Worm (Caenorhabditis elegans) whole organism, late embryonic: ENCODE results near the gene tomm-70.

Experiments
- C08G9.2 ChIP-seq: sonication (generic microtip); optimal IDR thresholded peaks from 2 replicates; lab custom pipeline; 2016; ENCODE audit warnings: mild to moderate bottlenecking, missing genetic modification characterization, moderate library complexity, missing compliant biosample characterization
- C38D4.7 ChIP-seq: fragments of 200-800 bp; sonication (Bioruptor generic); optimal IDR thresholded peaks from 2 replicates; lab custom pipeline; 2018; ENCODE audit warnings: mild to moderate bottlenecking, missing genetic modification characterization, moderate library complexity, missing compliant biosample characterization
- F13H6.1 ChIP-seq: sonication (generic microtip); optimal IDR thresholded peaks from 2 replicates; lab custom pipeline; 2016; ENCODE audit warnings: missing genetic modification characterization, missing compliant biosample characterization
- K09A11.1 ChIP-seq: sonication (generic microtip); optimal IDR thresholded peaks from 2 replicates; lab custom pipeline; 2017; ENCODE audit warnings: antibody characterized with exemption, mild to moderate bottlenecking, missing genetic modification characterization, missing compliant biosample characterization; ENCODE audit not compliant: insufficient read depth
- T23F11.4 ChIP-seq: fragments of 200-800 bp; sonication (Bioruptor generic); optimal IDR thresholded peaks from 2 replicates; lab custom pipeline; 2018; ENCODE audit warnings: mild to moderate bottlenecking, missing genetic modification characterization, missing compliant biosample characterization
- Y22D7AL.16 ChIP-seq: sonication (generic microtip); optimal IDR thresholded peaks from 2 replicates; lab custom pipeline; 2016; ENCODE audit warnings: missing genetic modification characterization, missing compliant biosample characterization
- ahr-1 ChIP-seq: sonication (generic microtip); optimal IDR thresholded peaks from 2 replicates; lab custom pipeline; 2016; ENCODE audit warnings: missing genetic modification characterization, missing compliant biosample characterization
- ama-1 ChIP-seq: fragments of 150-350 bp; optimal IDR thresholded peaks from 2 replicates; lab custom pipeline; 2014
- ceh-14 ChIP-seq: sonication (generic microtip); optimal IDR thresholded peaks from 2 replicates; lab custom pipeline; 2016; ENCODE audit warnings: missing genotype, missing genetic modification characterization, missing compliant biosample characterization
- ceh-18 ChIP-seq: sonication (generic microtip); optimal IDR thresholded peaks from 2 replicates; lab custom pipeline; 2016; ENCODE audit warnings: missing genetic modification characterization, missing compliant biosample characterization
- ceh-19 ChIP-seq: fragments of 200-800 bp; sonication (Bioruptor generic); optimal IDR thresholded peaks from 2 replicates; lab custom pipeline; 2018; ENCODE audit warnings: mild to moderate bottlenecking, missing genetic modification characterization, missing compliant biosample characterization
- ceh-22 ChIP-seq: sonication (generic microtip); optimal IDR thresholded peaks from 2 replicates; lab custom pipeline; 2017; ENCODE audit warnings: missing biosample characterization, missing genetic modification characterization
- ceh-24 ChIP-seq: sonication (generic microtip); optimal IDR thresholded peaks from 2 replicates; lab custom pipeline; 2016; ENCODE audit warnings: mild to moderate bottlenecking, missing genetic modification characterization, missing compliant biosample characterization
- ceh-30 ChIP-seq: fragments of 150-350 bp; optimal IDR thresholded peaks from 2 replicates; lab custom pipeline; 2014; ENCODE audit warnings: missing biosample characterization, missing genetic modification characterization
- ceh-31 ChIP-seq: sonication (generic microtip); optimal IDR thresholded peaks from 2 replicates; lab custom pipeline; 2016; ENCODE audit warnings: missing genetic modification characterization, missing compliant biosample characterization
- ceh-34 ChIP-seq: sonication (generic microtip); optimal IDR thresholded peaks from 2 replicates; lab custom pipeline; 2016; ENCODE audit warnings: mild to moderate bottlenecking, missing genetic modification characterization, missing compliant biosample characterization
- ceh-48 ChIP-seq: sonication (generic microtip); optimal IDR thresholded peaks from 2 replicates; lab custom pipeline; 2016; ENCODE audit warnings: missing genetic modification characterization, inconsistent platforms, missing compliant biosample characterization
- ceh-6 ChIP-seq: fragments of 200-800 bp; sonication (Bioruptor generic); optimal IDR thresholded peaks from 2 replicates; lab custom pipeline; 2018; ENCODE audit warnings: mild to moderate bottlenecking, missing genetic modification characterization, missing compliant biosample characterization
- ceh-9 ChIP-seq: sonication (generic microtip); optimal IDR thresholded peaks from 2 replicates; lab custom pipeline; 2016; ENCODE audit warnings: mild to moderate bottlenecking, missing genetic modification characterization, inconsistent platforms, missing compliant biosample characterization
- che-1 ChIP-seq: sonication (generic microtip); optimal IDR thresholded peaks from 2 replicates; lab custom pipeline; 2016; ENCODE audit warnings: mild to moderate bottlenecking, missing genetic modification characterization, missing compliant biosample characterization
- elt-4 ChIP-seq: sonication (generic microtip); optimal IDR thresholded peaks from 2 replicates; lab custom pipeline; 2016; ENCODE audit warnings: missing genetic modification characterization, missing compliant biosample characterization
- ets-4 ChIP-seq: sonication (generic microtip); optimal IDR thresholded peaks from 2 replicates; lab custom pipeline; 2016; ENCODE audit warnings: missing genetic modification characterization, missing compliant biosample characterization
- eyg-1 ChIP-seq: sonication (generic microtip); optimal IDR thresholded peaks from 2 replicates; lab custom pipeline; 2016; ENCODE audit warnings: missing genotype, missing genetic modification characterization, missing compliant biosample characterization
- fax-1 ChIP-seq: sonication (generic microtip); optimal IDR thresholded peaks from 2 replicates; lab custom pipeline; 2016; ENCODE audit warnings: missing genotype, missing genetic modification characterization, missing compliant biosample characterization
- fkh-10 ChIP-seq: fragments of 150-350 bp; optimal IDR thresholded peaks from 2 replicates; lab custom pipeline; 2014; ENCODE audit warnings: missing biosample characterization, missing genetic modification reagents, missing genetic modification characterization
- fkh-6 ChIP-seq: sonication (generic microtip); optimal IDR thresholded peaks from 2 replicates; lab custom pipeline; 2016; ENCODE audit warnings: missing genetic modification characterization, missing compliant biosample characterization
- gmeb-2 ChIP-seq: sonication (generic microtip); optimal IDR thresholded peaks from 2 replicates; lab custom pipeline; 2016; ENCODE audit warnings: missing genetic modification characterization, inconsistent platforms, missing compliant biosample characterization
- hlh-13 ChIP-seq: fragments of 200-800 bp; sonication (Bioruptor generic); optimal IDR thresholded peaks from 2 replicates; lab custom pipeline; 2018; ENCODE audit warnings: mild to moderate bottlenecking, missing genetic modification characterization, missing compliant biosample characterization
- hlh-15 ChIP-seq: sonication (generic microtip); optimal IDR thresholded peaks from 2 replicates; lab custom pipeline; 2016; ENCODE audit warnings: missing genetic modification characterization, missing compliant biosample characterization
- hlh-30 ChIP-seq: sonication (generic microtip); optimal IDR thresholded peaks from 2 replicates; lab custom pipeline; 2017; ENCODE audit warnings: antibody characterized with exemption, missing genetic modification characterization, missing compliant biosample characterization; ENCODE audit not compliant: insufficient read depth
- hlh-6 ChIP-seq: sonication (generic microtip); optimal IDR thresholded peaks from 2 replicates; lab custom pipeline; 2016; ENCODE audit warnings: missing genotype, missing genetic modification characterization, missing compliant biosample characterization
- hlh-8 ChIP-seq: sonication (generic microtip); optimal IDR thresholded peaks from 2 replicates; lab custom pipeline; 2016; ENCODE audit warnings: missing genotype, missing genetic modification characterization, missing compliant biosample characterization
- lim-6 ChIP-seq: sonication (generic microtip); optimal IDR thresholded peaks from 2 replicates; lab custom pipeline; 2016; ENCODE audit warnings: missing genetic modification characterization, missing compliant biosample characterization
- lin-11 ChIP-seq: fragments of 200-800 bp; sonication (Bioruptor generic); optimal IDR thresholded peaks from 2 replicates; lab custom pipeline; 2018; ENCODE audit warnings: mild to moderate bottlenecking, missing genetic modification characterization, missing compliant biosample characterization
- madf-2 ChIP-seq: sonication (generic microtip); optimal IDR thresholded peaks from 2 replicates; lab custom pipeline; 2017; ENCODE audit warnings: missing genetic modification characterization, missing compliant biosample characterization
- nfya-1 ChIP-seq: sonication (generic microtip); optimal IDR thresholded peaks from 2 replicates; lab custom pipeline; 2017; ENCODE audit warnings: missing genetic modification characterization, mild to moderate bottlenecking, missing compliant biosample characterization, antibody characterized with exemption, moderate library complexity
- odd-2 ChIP-seq: sonication (generic microtip); optimal IDR thresholded peaks from 2 replicates; lab custom pipeline; 2017; ENCODE audit warnings: antibody characterized with exemption, mild to moderate bottlenecking, missing genetic modification characterization, missing compliant biosample characterization
- pax-1 ChIP-seq: fragments of 150-350 bp; optimal IDR thresholded peaks from 2 replicates; lab custom pipeline; 2014; ENCODE audit warnings: missing biosample characterization, missing genetic modification characterization
- pha-2 ChIP-seq: sonication (generic microtip); optimal IDR thresholded peaks from 2 replicates; lab custom pipeline; 2017; ENCODE audit warnings: mild to moderate bottlenecking, missing genetic modification characterization, missing compliant biosample characterization
- pha-4 ChIP-seq: fragments of 150-350 bp; optimal IDR thresholded peaks from 2 replicates; lab custom pipeline; 2018; ENCODE audit warnings: missing biosample characterization, missing genetic modification reagents, missing genetic modification characterization
- pqm-1 ChIP-seq: sonication (generic microtip); optimal IDR thresholded peaks from 2 replicates; lab custom pipeline; 2016; ENCODE audit warnings: missing genetic modification characterization, missing compliant biosample characterization
- pros-1 ChIP-seq: fragments of 150-350 bp; optimal IDR thresholded peaks from 2 replicates; lab custom pipeline; 2014; ENCODE audit warnings: missing biosample characterization, missing genetic modification reagents, missing genetic modification characterization
- ref-2 ChIP-seq: sonication (generic microtip); optimal IDR thresholded peaks from 2 replicates; lab custom pipeline; 2016; ENCODE audit warnings: missing genetic modification characterization, missing compliant biosample characterization
- rnt-1 ChIP-seq: sonication (generic microtip); optimal IDR thresholded peaks from 2 replicates; lab custom pipeline; 2016; ENCODE audit warnings: missing genetic modification characterization, missing compliant biosample characterization
- sdc-2 ChIP-seq: sonication (generic microtip); optimal IDR thresholded peaks from 2 replicates; lab custom pipeline; 2016; ENCODE audit warnings: missing genotype, missing genetic modification characterization, missing compliant biosample characterization
- sox-2 ChIP-seq: fragments of 200-800 bp; sonication (Bioruptor generic); IDR thresholded peaks from 2 replicates; pipeline ENCODE4 v1.3.6; 2022; ENCODE audit warnings: missing genetic modification reagents, missing genetic modification characterization, missing compliant biosample characterization
- tbx-2 ChIP-seq: sonication (generic microtip); optimal IDR thresholded peaks from 2 replicates; lab custom pipeline; 2016; ENCODE audit warnings: missing genetic modification characterization, missing compliant biosample characterization
- tbx-7 ChIP-seq: sonication (generic microtip); optimal IDR thresholded peaks from 2 replicates; lab custom pipeline; 2016; ENCODE audit warnings: missing genotype, missing genetic modification characterization, missing compliant biosample characterization
- unc-55 ChIP-seq: sonication (generic microtip); optimal IDR thresholded peaks from 2 replicates; lab custom pipeline; 2017; ENCODE audit warnings: missing biosample characterization, missing genetic modification reagents, missing genetic modification characterization
- ztf-16 ChIP-seq: sonication (generic microtip); optimal IDR thresholded peaks from 2 replicates; lab custom pipeline; 2017; ENCODE audit warnings: missing genetic modification characterization, missing compliant biosample characterization

tomm-70 gene

ce11 chrIII:8795595-8796141 is 41.1 kb upstream of the tomm-70 start (continued):
- TF ChIP-seq C08G9.2 (tag; lab: Kevin White, UChicago): peak; percentile 60
- no peak for TF ChIP-seq fkh-10 (GFP tag; lab: Kevin White, UChicago)
- TF ChIP-seq hlh-6 (tag; lab: Kevin White, UChicago): peak; percentile 28
- peak; percentile 75 for TF ChIP-seq sox-2 (GFP tag; lab: Robert Waterston, UW)
- peak; percentile 75 for TF ChIP-seq ceh-14 (tag; lab: Kevin White, UChicago)
- peak; percentile 95 for TF ChIP-seq tbx-2 (tag; lab: Kevin White, UChicago)
- TF ChIP-seq pha-4 (tag; lab: Kevin White, UChicago): no peak
- peak; percentile 91 for TF ChIP-seq unc-55 (GFP tag; lab: Kevin White, UChicago)
- TF ChIP-seq ceh-6 (GFP tag; lab: Kevin White, UChicago): no peak
- no peak for TF ChIP-seq pqm-1 (tag; lab: Kevin White, UChicago)
- peak; percentile 25 for TF ChIP-seq ets-4 (tag; lab: Kevin White, UChicago)
- TF ChIP-seq fkh-6 (tag; lab: Kevin White, UChicago): no peak
- no peak for TF ChIP-seq hlh-13
- TF ChIP-seq ceh-34 (tag; lab: Kevin White, UChicago): peak; percentile 93
- no peak for TF ChIP-seq hlh-15
- TF ChIP-seq ceh-19: no peak
- TF ChIP-seq ceh-22 (tag; lab: Kevin White, UChicago): no peak
- TF ChIP-seq hlh-8 (tag; lab: Kevin White, UChicago): peak; percentile 55
- no peak for TF ChIP-seq ceh-9
- TF ChIP-seq ahr-1: no peak
- peak; percentile 67 for TF ChIP-seq ceh-48
- TF ChIP-seq rnt-1 (tag; lab: Kevin White, UChicago): peak; percentile 89
- no peak for TF ChIP-seq gmeb-2 (tag; lab: Kevin White, UChicago)
- peak; percentile 87 for TF ChIP-seq ref-2 (tag; lab: Kevin White, UChicago)
- TF ChIP-seq ceh-18 (tag; lab: Kevin White, UChicago): peak; percentile 90
- TF ChIP-seq fax-1 (tag; lab: Kevin White, UChicago): no peak
- TF ChIP-seq pax-1 (tag; lab: Kevin White, UChicago): no peak
- TF ChIP-seq sdc-2 (tag; lab: Kevin White, UChicago): peak; percentile 10
- no peak for TF ChIP-seq ceh-24
- no peak for TF ChIP-seq C38D4.7 (GFP tag; lab: Kevin White, UChicago)
- TF ChIP-seq elt-4: no peak
- TF ChIP-seq eyg-1 (tag; lab: Kevin White, UChicago): no peak
- peak; percentile 9 for TF ChIP-seq madf-2
- TF ChIP-seq lim-6: peak; percentile 3
- TF ChIP-seq Y22D7AL.16 (tag; lab: Kevin White, UChicago): no peak
- peak; percentile 10 for TF ChIP-seq che-1 (tag; lab: Kevin White, UChicago)
- TF ChIP-seq K09A11.1 (tag; lab: Kevin White, UChicago): peak; percentile 33
- TF ChIP-seq tbx-7 (tag; lab: Kevin White, UChicago): peak; percentile 17
- TF ChIP-seq F13H6.1 (tag; lab: Kevin White, UChicago): peak; percentile 83

- TF ChIP-seq hlh-30 (tag; lab: Kevin White, UChicago) (peak; percentile 3), F13H6.1 (tag; lab: Kevin White, UChicago) (peak; percentile 7), nfya-1 (tag; lab: Kevin White, UChicago) (peak; percentile 60), ceh-34 (tag; lab: Kevin White, UChicago) (peak; percentile 82), pros-1 (tag; lab: Kevin White, UChicago) (peak; percentile 87), lin-11 (tag; lab: Kevin White, UChicago) (no peak), ref-2 (tag; lab: Kevin White, UChicago) (peak; percentile 77), tbx-2 (tag; lab: Kevin White, UChicago) (peak; percentile 51), elt-4 (no peak), unc-55 (GFP tag; lab: Kevin White, UChicago) (peak; percentile 41), ceh-6 (GFP tag; lab: Kevin White, UChicago) (no peak), odd-2 (tag; lab: Kevin White, UChicago) (no peak), ceh-19 (peak; percentile 13), ceh-31 (peak; percentile 76), ets-4 (tag; lab: Kevin White, UChicago) (peak; percentile 42), pha-2 (tag; lab: Kevin White, UChicago) (peak; percentile 26), lim-6 (no peak), Y22D7AL.16 (tag; lab: Kevin White, UChicago) (no peak), pax-1 (tag; lab: Kevin White, UChicago) (no peak), ama-1 (lab: Kevin White, UChicago) (peak; percentile 5), ceh-18 (tag; lab: Kevin White, UChicago) (peak; percentile 28), ceh-30 (no peak), T23F11.4 (no peak), ztf-16 (peak; percentile 25)
Measured at ce11 chrIII:8794793-8795192, 40.2 kb upstream of the tomm-70 start.
